Fruit fly (Drosophila melanogaster) whole organism, embryonic: ENCODE data around the gene CG5515.
A peak's percentile ranks its signal among the peaks of the same experiment; 100 is the strongest.

Experiments used
- Adf1 ChIP-seq: fragments of 200-800 bp; sonication (Bioruptor generic); IDR thresholded peaks from 2 replicates; pipeline ENCODE4 v1.3.6; 2022; ENCODE audit warnings: missing biosample characterization, missing genetic modification characterization
- Blimp-1 ChIP-seq: fragments of 200-800 bp; sonication (Bioruptor generic); optimal IDR thresholded peaks from 3 replicates; lab custom pipeline; 2018; ENCODE audit warnings: missing biosample characterization, missing genetic modification characterization, mild to moderate bottlenecking, moderate library complexity, missing genetic modification reagents
- Bteb2 ChIP-seq: fragments of 200-800 bp; sonication (Bioruptor generic); optimal IDR thresholded peaks from 2 replicates; lab custom pipeline; 2016; ENCODE audit warnings: missing biosample characterization, missing genetic modification characterization
- CG10462 ChIP-seq: fragments of 200-800 bp; sonication (Bioruptor generic); optimal IDR thresholded peaks from 2 replicates; lab custom pipeline; 2016; ENCODE audit warnings: missing biosample characterization, missing genetic modification characterization
- CG10979 ChIP-seq: fragments of 200-800 bp; sonication (Bioruptor generic); optimal IDR thresholded peaks from 2 replicates; lab custom pipeline; 2018; ENCODE audit warnings: missing biosample characterization, mild to moderate bottlenecking, missing genetic modification characterization, moderate library complexity
- CG11085 ChIP-seq: fragments of 200-800 bp; sonication (Bioruptor generic); IDR thresholded peaks from 2 replicates; pipeline ENCODE4 v1.3.6; 2022; ENCODE audit warnings: missing biosample characterization, missing genetic modification characterization
- CG15514 ChIP-seq: fragments of 200-800 bp; sonication (Bioruptor generic); optimal IDR thresholded peaks from 3 replicates; lab custom pipeline; 2017; ENCODE audit warnings: missing biosample characterization, missing genetic modification characterization, mild to moderate bottlenecking, moderate library complexity, missing genetic modification reagents
- CG16863 ChIP-seq: fragments of 200-800 bp; sonication (Bioruptor generic); optimal IDR thresholded peaks from 3 replicates; lab custom pipeline; 2016; ENCODE audit warnings: missing biosample characterization, missing genetic modification characterization
- CG17186 ChIP-seq: fragments of 200-800 bp; sonication (Bioruptor generic); optimal IDR thresholded peaks from 3 replicates; lab custom pipeline; 2017; ENCODE audit warnings: missing biosample characterization, missing genetic modification reagents, missing genetic modification characterization
- CG17568 ChIP-seq: fragments of 200-800 bp; sonication (Bioruptor generic); optimal IDR thresholded peaks from 2 replicates; lab custom pipeline; 2018; ENCODE audit warnings: missing biosample characterization, mild to moderate bottlenecking, missing genetic modification characterization, moderate library complexity
- CG30431 ChIP-seq: fragments of 200-800 bp; sonication (Bioruptor generic); optimal IDR thresholded peaks from 2 replicates; lab custom pipeline; 2017; ENCODE audit warnings: missing biosample characterization, missing genetic modification characterization
- CG4424 ChIP-seq: fragments of 200-800 bp; sonication (Bioruptor generic); optimal IDR thresholded peaks from 3 replicates; lab custom pipeline; 2016; ENCODE audit warnings: missing biosample characterization, missing genetic modification characterization
- CG8281 ChIP-seq: fragments of 200-800 bp; sonication (Bioruptor generic); optimal IDR thresholded peaks from 2 replicates; lab custom pipeline; 2018; ENCODE audit warnings: missing biosample characterization, mild to moderate bottlenecking, missing genetic modification characterization, moderate library complexity
- CG8290 ChIP-seq, 3 experiments: fragments of 200-800 bp; sonication (Bioruptor generic); optimal IDR thresholded peaks; 2 replicates each; lab custom pipeline; 2016 to 2019; ENCODE audit warnings: missing biosample characterization in 3 of 3, missing genetic modification characterization in 3 of 3, mild to moderate bottlenecking in 2 of 3, moderate library complexity in 1 of 3
- D ChIP-seq, 2 experiments: fragments of 200-800 bp in 1 of 2; fragments of >200 bp in 1 of 2; sonication (Bioruptor generic) in 1 of 2; optimal IDR thresholded peaks; 2 replicates in 1 of 2; 3 replicates in 1 of 2; lab custom pipeline; 2017; ENCODE audit warnings: mild to moderate bottlenecking in 1 of 2, missing biosample characterization in 1 of 2, missing genetic modification characterization in 1 of 2, missing genetic modification reagents in 1 of 2
- Deaf1 ChIP-seq: fragments of 200-800 bp; optimal IDR thresholded peaks from 3 replicates; lab custom pipeline; 2019; ENCODE audit warnings: missing biosample characterization, mild to moderate bottlenecking, missing genetic modification characterization, moderate library complexity
- Dip2 ChIP-seq: fragments of 200-800 bp; sonication (Bioruptor generic); IDR thresholded peaks from 2 replicates; pipeline ENCODE4 v1.3.6; 2022; ENCODE audit warnings: missing biosample characterization, missing genetic modification characterization
- E2f2 ChIP-seq: fragments of 200-800 bp; sonication (Bioruptor generic); IDR thresholded peaks from 2 replicates; pipeline ENCODE4 v1.3.6; 2022; ENCODE audit warnings: missing biosample characterization, missing genetic modification characterization
- Elba2 ChIP-seq: fragments of 200-800 bp; sonication (Bioruptor generic); optimal IDR thresholded peaks from 3 replicates; lab custom pipeline; 2016; ENCODE audit warnings: missing biosample characterization, missing genetic modification characterization
- Ets97D ChIP-seq: fragments of 200-800 bp; sonication (Bioruptor generic); optimal IDR thresholded peaks from 3 replicates; lab custom pipeline; 2016; ENCODE audit warnings: missing biosample characterization, missing genetic modification characterization
- HLH4C ChIP-seq: fragments of 200-800 bp; sonication (Bioruptor generic); IDR thresholded peaks from 3 replicates; pipeline ENCODE4 v1.3.6; 2022; ENCODE audit warnings: missing biosample characterization, missing genetic modification characterization; ENCODE audit not compliant: partially characterized antibody
- HLH54F ChIP-seq: fragments of 200-800 bp; sonication (Bioruptor generic); optimal IDR thresholded peaks from 3 replicates; lab custom pipeline; 2016; ENCODE audit warnings: missing biosample characterization, missing genetic modification characterization
- Hey ChIP-seq: fragments of 200-800 bp; sonication (Bioruptor generic); optimal IDR thresholded peaks from 3 replicates; lab custom pipeline; 2018; ENCODE audit warnings: missing biosample characterization, mild to moderate bottlenecking, missing genetic modification characterization
- Hmr ChIP-seq: fragments of 200-800 bp; sonication (Bioruptor generic); optimal IDR thresholded peaks from 3 replicates; lab custom pipeline; 2017; ENCODE audit warnings: mild to moderate bottlenecking, missing biosample characterization, missing genetic modification reagents, missing genetic modification characterization
- Hmx ChIP-seq: fragments of 200-800 bp; sonication (Bioruptor generic); optimal IDR thresholded peaks from 2 replicates; lab custom pipeline; 2016; ENCODE audit warnings: missing biosample characterization, missing genetic modification characterization
- Lpt ChIP-seq: fragments of >200 bp; optimal IDR thresholded peaks from 2 replicates; lab custom pipeline; 2018; ENCODE audit warnings: missing biosample characterization, missing genetic modification characterization
- Ptx1 ChIP-seq: fragments of 200-800 bp; sonication (Bioruptor generic); IDR thresholded peaks from 2 replicates; pipeline ENCODE4 v1.3.6; 2022; ENCODE audit warnings: missing biosample characterization, missing genetic modification characterization
- Rfx ChIP-seq: fragments of 200-800 bp; sonication (Bioruptor generic); IDR thresholded peaks from 2 replicates; pipeline ENCODE4 v1.3.6; 2022; ENCODE audit warnings: missing biosample characterization, missing genetic modification characterization
- ac ChIP-seq: fragments of 200-800 bp; sonication (Bioruptor generic); optimal IDR thresholded peaks from 3 replicates; lab custom pipeline; 2017; ENCODE audit warnings: missing biosample characterization, mild to moderate bottlenecking, missing genetic modification characterization
- croc ChIP-seq: fragments of 200-800 bp; sonication (Bioruptor generic); conservative IDR thresholded peaks from 3 replicates; pipeline ENCODE4 v1.3.6; 2022; ENCODE audit warnings: missing biosample characterization, missing genetic modification characterization
- crol ChIP-seq: fragments of 200-800 bp; sonication (Bioruptor generic); IDR thresholded peaks from 2 replicates; pipeline ENCODE4 v1.3.6; 2022; ENCODE audit warnings: missing biosample characterization, missing genetic modification characterization
- crp ChIP-seq, 2 experiments: fragments of 200-800 bp; sonication (Bioruptor generic); optimal IDR thresholded peaks; 2 replicates in 1 of 2; 3 replicates in 1 of 2; lab custom pipeline; 2017; ENCODE audit warnings: missing biosample characterization in 2 of 2, missing genetic modification characterization in 2 of 2, mild to moderate bottlenecking in 1 of 2, moderate library complexity in 1 of 2
- dan ChIP-seq: fragments of 200-800 bp; sonication (Bioruptor generic); IDR thresholded peaks from 2 replicates; pipeline ENCODE4 v1.3.6; 2022; ENCODE audit warnings: missing biosample characterization, missing genetic modification characterization
- disco-r ChIP-seq: fragments of 200-800 bp; sonication (Bioruptor generic); optimal IDR thresholded peaks from 2 replicates; lab custom pipeline; 2016; ENCODE audit warnings: missing biosample characterization, missing genetic modification characterization
- gce ChIP-seq: fragments of 200-800 bp; sonication (Bioruptor generic); IDR thresholded peaks from 3 replicates; pipeline ENCODE4 v1.3.6; 2022; ENCODE audit warnings: missing biosample characterization, missing genetic modification characterization
- knrl ChIP-seq: fragments of 200-800 bp; sonication (Bioruptor generic); IDR thresholded peaks from 3 replicates; pipeline ENCODE4 v1.3.6; 2022; ENCODE audit warnings: missing biosample characterization, missing genetic modification characterization; ENCODE audit not compliant: partially characterized antibody
- mam ChIP-seq: fragments of 200-800 bp; sonication (Bioruptor generic); optimal IDR thresholded peaks from 3 replicates; lab custom pipeline; 2016; ENCODE audit warnings: missing biosample characterization, missing genetic modification characterization
- pfk ChIP-seq: fragments of 200-800 bp; sonication (Bioruptor generic); optimal IDR thresholded peaks from 2 replicates; lab custom pipeline; 2018; ENCODE audit warnings: missing biosample characterization, mild to moderate bottlenecking, missing genetic modification characterization, moderate library complexity
- phol ChIP-seq: fragments of 200-800 bp; sonication (Bioruptor generic); optimal IDR thresholded peaks from 3 replicates; lab custom pipeline; 2018; ENCODE audit warnings: missing biosample characterization, mild to moderate bottlenecking, missing genetic modification characterization, moderate library complexity
- pita ChIP-seq: fragments of 200-800 bp; sonication (Bioruptor generic); optimal IDR thresholded peaks from 2 replicates; lab custom pipeline; 2017; ENCODE audit warnings: missing biosample characterization, mild to moderate bottlenecking, missing genetic modification characterization
- sc ChIP-seq, 3 experiments: fragments of >200 bp in 2 of 3; fragments of 200-800 bp in 1 of 3; sonication (Bioruptor generic) in 1 of 3; optimal IDR thresholded peaks; 2 replicates in 2 of 3; 3 replicates in 1 of 3; lab custom pipeline; 2017; ENCODE audit warnings: mild to moderate bottlenecking in 1 of 3, missing biosample characterization in 1 of 3, missing genetic modification characterization in 1 of 3, missing genetic modification reagents in 1 of 3
- slbo ChIP-seq: fragments of 200-800 bp; sonication (Bioruptor generic); IDR thresholded peaks from 2 replicates; pipeline ENCODE4 v1.3.6; 2022; ENCODE audit warnings: missing biosample characterization, missing genetic modification characterization
- so ChIP-seq: fragments of 200-800 bp; sonication (Bioruptor generic); IDR thresholded peaks from 3 replicates; pipeline ENCODE4 v1.3.6; 2022; ENCODE audit warnings: missing biosample characterization, missing genetic modification characterization
- sug ChIP-seq: fragments of 200-800 bp; optimal IDR thresholded peaks from 2 replicates; lab custom pipeline; 2019; ENCODE audit warnings: missing biosample characterization, mild to moderate bottlenecking, missing genetic modification characterization, moderate library complexity
- tin ChIP-seq: fragments of 200-800 bp; sonication (Bioruptor generic); optimal IDR thresholded peaks from 3 replicates; lab custom pipeline; 2016; ENCODE audit warnings: missing biosample characterization, missing genetic modification characterization
- ttk ChIP-seq: fragments of 200-800 bp; sonication (Bioruptor generic); IDR thresholded peaks from 2 replicates; pipeline ENCODE4 v2.1.2; 2022; ENCODE audit warnings: missing biosample characterization, missing genetic modification characterization
- twi ChIP-seq: fragments of 200-800 bp; optimal IDR thresholded peaks from 2 replicates; lab custom pipeline; 2019; ENCODE audit warnings: missing biosample characterization, mild to moderate bottlenecking, missing genetic modification characterization, moderate library complexity
- unpg ChIP-seq: fragments of 200-800 bp; sonication (Bioruptor generic); optimal IDR thresholded peaks from 3 replicates; lab custom pipeline; 2018; ENCODE audit warnings: missing biosample characterization, mild to moderate bottlenecking, missing genetic modification characterization, moderate library complexity
- vfl ChIP-seq: fragments of 200-800 bp; sonication (Bioruptor generic); optimal IDR thresholded peaks from 2 replicates; lab custom pipeline; 2016; ENCODE audit warnings: missing biosample characterization, missing genetic modification characterization
- yki ChIP-seq: fragments of >200 bp; optimal IDR thresholded peaks from 3 replicates; lab custom pipeline; 2018

Gene CG5515

dm6 chr3R:24226744-24227143 is 38.0 kb upstream of the CG5515 start, which contains the start of the genes Spps and CG13609 (continued):
- no peak for TF ChIP-seq pita (GFP tag; lab: Kevin White, UChicago)
- peak; percentile 9 for TF ChIP-seq CG8290 (GFP tag; optimal IDR thresholded peaks at IDR 0.05; lab: Kevin White, UChicago)
- TF ChIP-seq CG8290 (tag; optimal IDR thresholded peaks at IDR 0.05; lab: Kevin White, UChicago) = peak in 1 of 2 experiments; percentile 74
- TF ChIP-seq HLH54F (GFP tag; lab: Kevin White, UChicago) = no peak
- no peak for TF ChIP-seq crol (GFP tag; lab: Robert Waterston, UW)
- peak; percentile 61 for TF ChIP-seq CG15514 (GFP tag; lab: Kevin White, UChicago)
- TF ChIP-seq CG17568 (GFP tag; lab: Kevin White, UChicago) = no peak
- peak; percentile 66 for TF ChIP-seq Rfx
- peak; percentile 72 for TF ChIP-seq E2f2 (GFP tag; lab: Robert Waterston, UW)
- TF ChIP-seq unpg (GFP tag; lab: Kevin White, UChicago) = no peak
- no peak for TF ChIP-seq Dip2 (GFP tag; lab: Robert Waterston, UW)
- no peak for TF ChIP-seq Deaf1
- no peak for TF ChIP-seq Elba2
- peak; percentile 85 for TF ChIP-seq knrl (GFP tag; lab: Robert Waterston, UW)
- TF ChIP-seq twi (tag; lab: Kevin White, UChicago) = no peak
- no peak for TF ChIP-seq ac (GFP tag; lab: Kevin White, UChicago)
- TF ChIP-seq CG8281 (tag; lab: Kevin White, UChicago) = no peak
- TF ChIP-seq D (optimal IDR thresholded peaks at IDR 0.05; lab: Kevin White, UChicago) = no peak
- TF ChIP-seq D (GFP tag; optimal IDR thresholded peaks at IDR 0.05; lab: Kevin White, UChicago) = no peak
- no peak for TF ChIP-seq Hmr (GFP tag; lab: Kevin White, UChicago)
- no peak for TF ChIP-seq Hey (tag; lab: Kevin White, UChicago)
- peak; percentile 34 for TF ChIP-seq mam (GFP tag; lab: Kevin White, UChicago)
- no peak for TF ChIP-seq CG4424 (GFP tag; lab: Kevin White, UChicago)
- TF ChIP-seq CG16863 (GFP tag; lab: Kevin White, UChicago) = no peak
- TF ChIP-seq slbo = peak; percentile 42; the same call in 1 of the 2 replicates
- no peak for TF ChIP-seq Lpt
- no peak for TF ChIP-seq so (GFP tag; lab: Robert Waterston, UW)
- peak; percentile 97 for TF ChIP-seq Blimp-1
- TF ChIP-seq CG30431 = no peak
- no peak for TF ChIP-seq sc (optimal IDR thresholded peaks at IDR 0.05; lab: Kevin White, UChicago)
- TF ChIP-seq sc (GFP tag; optimal IDR thresholded peaks at IDR 0.05; lab: Kevin White, UChicago) = no peak
- TF ChIP-seq phol (tag; lab: Kevin White, UChicago) = peak; percentile 65
- no peak for TF ChIP-seq Bteb2
- no peak for TF ChIP-seq Ptx1 (GFP tag; lab: Robert Waterston, UW)
- TF ChIP-seq disco-r (GFP tag; lab: Kevin White, UChicago) = no peak
- TF ChIP-seq HLH4C (GFP tag; lab: Robert Waterston, UW) = peak; percentile 100
- TF ChIP-seq CG10979 = no peak
- TF ChIP-seq CG11085 = no peak
- TF ChIP-seq Ets97D (GFP tag; lab: Kevin White, UChicago) = peak; percentile 93
- TF ChIP-seq Hmx = no peak
- peak in 1 of 2 experiments; percentile 1 for TF ChIP-seq crp (GFP tag; optimal IDR thresholded peaks at IDR 0.05; lab: Kevin White, UChicago)
- TF ChIP-seq yki (lab: Kevin White, UChicago) = no peak
- TF ChIP-seq ttk = no peak
- TF ChIP-seq CG10462 (GFP tag; lab: Kevin White, UChicago) = no peak
- TF ChIP-seq Adf1 (GFP tag; lab: Robert Waterston, UW) = no peak
- no peak for TF ChIP-seq tin (GFP tag; lab: Kevin White, UChicago)
- no peak for TF ChIP-seq gce
- no peak for TF ChIP-seq pfk (GFP tag; lab: Kevin White, UChicago)
- no peak for TF ChIP-seq vfl (GFP tag; lab: Kevin White, UChicago)
- peak; percentile 67 for TF ChIP-seq CG17186
- no peak for TF ChIP-seq dan (GFP tag; lab: Robert Waterston, UW)
- TF ChIP-seq sug (tag; lab: Kevin White, UChicago) = peak; percentile 25
- no peak for TF ChIP-seq croc (GFP tag; lab: Robert Waterston, UW)
